Worm (Caenorhabditis elegans) whole organism, midembryonic: ENCODE measurements around the gene K02E11.5.
"Not testable (repeated sequence)": the region's sequence is repeated elsewhere in the genome, so short reads cannot be mapped to it uniquely, and the experiment has no call there.

Experiments
- T22C8.4 ChIP-seq: fragments of 200-800 bp; sonication (Bioruptor generic); IDR thresholded peaks from 2 replicates; pipeline ENCODE4 v1.3.6; 2022; ENCODE audit warnings: missing genetic modification characterization, missing compliant biosample characterization
- cog-1 ChIP-seq: sonication (generic microtip); optimal IDR thresholded peaks from 2 replicates; lab custom pipeline; 2016; ENCODE audit warnings: missing genetic modification characterization, missing compliant biosample characterization
- flt-1 ChIP-seq: fragments of 200-800 bp; sonication (Bioruptor generic); IDR thresholded peaks from 2 replicates; pipeline ENCODE4 v1.3.6; 2022; ENCODE audit warnings: missing genetic modification characterization, missing compliant biosample characterization
- klf-2 ChIP-seq: fragments of 200-800 bp; sonication (Bioruptor generic); conservative IDR thresholded peaks from 2 replicates; pipeline ENCODE4 v1.3.6; 2022; ENCODE audit warnings: missing genetic modification reagents, missing genetic modification characterization, missing compliant biosample characterization
- med-1 ChIP-seq: sonication (generic microtip); optimal IDR thresholded peaks from 2 replicates; lab custom pipeline; 2017; ENCODE audit warnings: missing genetic modification characterization, mild to moderate bottlenecking, missing compliant biosample characterization, antibody characterized with exemption, missing genetic modification reagents; ENCODE audit not compliant: insufficient read depth
- ref-1 ChIP-seq: fragments of 200-800 bp; sonication (Bioruptor generic); conservative IDR thresholded peaks from 2 replicates; pipeline ENCODE4 v1.3.6; 2022; ENCODE audit warnings: missing genetic modification reagents, missing genetic modification characterization, missing compliant biosample characterization
- tab-1 ChIP-seq: fragments of 200-800 bp; sonication (Bioruptor generic); IDR thresholded peaks from 2 replicates; pipeline ENCODE4 v1.3.6; 2022; ENCODE audit warnings: missing genetic modification characterization, missing compliant biosample characterization
- ztf-23 ChIP-seq: fragments of 200-800 bp; sonication (Bioruptor generic); IDR thresholded peaks from 2 replicates; pipeline ENCODE4 v1.3.6; 2022; ENCODE audit warnings: missing genetic modification reagents, missing genetic modification characterization, missing compliant biosample characterization
- ztf-29 ChIP-seq: fragments of 200-800 bp; sonication (Bioruptor generic); IDR thresholded peaks from 2 replicates; pipeline ENCODE4 v1.3.6; 2022; ENCODE audit warnings: missing genetic modification reagents, missing genetic modification characterization, missing compliant biosample characterization

K02E11.5 gene

DNA sequence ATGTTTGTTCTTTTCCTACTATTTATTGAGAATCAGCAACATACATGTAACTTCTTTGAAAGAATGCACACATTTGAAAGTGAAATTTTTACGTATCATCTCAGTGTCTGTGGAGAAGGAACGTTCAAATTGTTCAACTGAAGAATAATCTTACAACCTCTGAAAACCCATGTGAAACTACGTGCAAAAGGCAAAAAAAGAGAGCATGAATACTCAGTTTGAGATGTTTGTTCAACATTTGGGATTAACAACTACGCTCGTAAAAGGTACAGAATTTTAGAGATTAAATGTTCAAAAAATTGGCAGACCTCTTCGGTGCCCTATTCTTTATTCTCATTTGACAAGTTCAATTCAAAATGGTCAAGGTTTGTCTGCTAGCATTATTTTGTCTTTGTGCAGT is at the start of gene K02E11.5:
Gene K02E11.5 (plus strand): TSS at position 301 of the 400 bp plus-strand sequence.
- TF ChIP-seq tab-1 (GFP tag; lab: Robert Waterston, UW) (no peak), flt-1 (GFP tag; lab: Robert Waterston, UW) (no peak), ztf-29 (GFP tag; lab: Robert Waterston, UW) (no peak), cog-1 (no peak), ref-1 (no peak)

DNA sequence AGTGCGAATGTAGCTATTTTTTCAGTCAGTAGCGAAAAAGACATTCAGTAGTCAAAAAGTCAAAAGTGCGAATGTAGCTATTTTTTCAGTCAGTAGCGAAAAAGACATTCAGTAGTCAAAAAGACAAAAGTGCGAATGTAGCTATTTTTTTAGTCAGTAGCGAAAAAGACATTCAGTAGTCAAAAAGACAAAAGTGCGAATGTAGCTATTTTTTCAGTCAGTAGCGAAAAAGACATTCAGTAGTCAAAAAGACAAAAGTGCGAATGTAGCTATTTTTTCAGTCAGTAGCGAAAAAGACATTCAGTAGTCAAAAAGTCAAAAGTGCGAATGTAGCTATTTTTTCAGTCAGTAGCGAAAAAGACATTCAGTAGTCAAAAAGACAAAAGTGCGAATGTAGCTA is 46.9 kb upstream of the K02E11.5 start, which contains the start of gene T16A9.3:
Gene T16A9.3 (plus strand): TSS at position 301 of the 400 bp plus-strand sequence.
- TF ChIP-seq ref-1; T22C8.4 (GFP tag; lab: Robert Waterston, UW); ztf-29 (GFP tag; lab: Robert Waterston, UW): not testable (repeated sequence)

DNA sequence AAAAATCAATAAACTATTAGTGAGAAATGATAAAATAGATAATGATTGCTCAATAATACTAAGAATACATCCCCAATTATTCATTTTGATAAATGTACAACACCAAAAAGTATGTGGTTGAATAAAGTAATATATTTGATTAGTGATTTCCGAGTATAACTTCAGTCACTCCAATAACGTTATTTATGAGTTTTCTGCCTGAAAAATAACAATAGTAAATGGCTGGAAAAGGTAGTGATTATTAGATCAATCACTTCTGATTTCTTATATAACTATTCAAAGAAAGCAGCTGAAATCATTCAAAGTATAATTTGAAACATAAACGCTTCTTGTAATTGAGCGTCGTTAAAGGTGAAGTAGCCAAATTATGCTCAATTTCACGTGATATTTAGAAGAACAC is 41.4 kb upstream of the K02E11.5 start, which contains the start of gene str-230:
Gene str-230 (minus strand): TSS at position 101 of the 400 bp plus-strand sequence.
- no peak for TF ChIP-seq ref-1
- TF ChIP-seq ztf-29 (GFP tag; lab: Robert Waterston, UW): no peak
- TF ChIP-seq ztf-23 (GFP tag; lab: Robert Waterston, UW): no peak
- TF ChIP-seq flt-1 (GFP tag; lab: Robert Waterston, UW): no peak
- no peak for TF ChIP-seq klf-2 (GFP tag; lab: Robert Waterston, UW)
- TF ChIP-seq cog-1: no peak
- no peak for TF ChIP-seq T22C8.4 (GFP tag; lab: Robert Waterston, UW)
- no peak for TF ChIP-seq med-1 (GFP tag; lab: Kevin White, UChicago)
- TF ChIP-seq tab-1 (GFP tag; lab: Robert Waterston, UW): no peak

DNA sequence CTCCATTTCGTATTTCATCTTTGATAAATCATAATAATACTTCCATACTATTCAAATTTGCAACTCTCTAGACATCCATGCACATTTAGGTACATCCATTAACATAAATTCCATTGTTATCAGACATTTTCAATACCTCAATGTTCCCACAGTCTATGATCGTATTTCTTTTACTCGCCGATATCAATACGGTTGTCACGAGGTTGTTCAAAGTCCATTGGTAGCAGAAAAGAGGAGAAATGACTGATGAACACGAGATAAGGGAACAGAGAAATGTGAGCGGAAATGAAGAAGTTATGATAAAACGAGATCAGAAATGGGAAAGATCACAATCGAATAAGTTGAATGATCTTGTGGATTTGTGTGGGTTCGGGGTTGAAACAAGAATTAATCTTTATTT is 39.3 kb upstream of the K02E11.5 start:
- TF ChIP-seq ztf-29 (GFP tag; lab: Robert Waterston, UW): no peak
- TF ChIP-seq cog-1: no peak
- TF ChIP-seq ref-1: no peak
- TF ChIP-seq klf-2 (GFP tag; lab: Robert Waterston, UW): no peak

DNA sequence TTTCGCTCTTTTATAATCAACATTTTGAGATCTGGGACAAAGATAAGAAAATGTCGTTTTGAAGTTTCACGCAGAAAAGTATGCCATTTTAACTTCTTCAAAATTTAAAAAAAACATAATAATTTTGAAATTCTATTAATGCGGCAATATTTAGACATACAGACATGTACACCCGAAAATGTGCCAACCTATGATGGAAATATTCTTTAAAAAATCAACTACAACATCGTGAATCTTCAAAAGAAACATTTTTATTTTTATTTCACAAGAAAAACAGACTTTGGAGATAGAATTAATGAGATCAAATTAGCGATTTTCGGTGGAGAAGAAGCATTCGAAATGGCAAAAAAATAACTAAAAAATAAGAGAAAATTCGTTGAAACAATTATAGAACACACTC is 37.0 kb upstream of the K02E11.5 start, which contains the start of gene T16A9.5:
Gene T16A9.5 (minus strand): TSS at position 101 of the 400 bp plus-strand sequence.
- TF ChIP-seq T22C8.4 (GFP tag; lab: Robert Waterston, UW): no peak
- no peak for TF ChIP-seq flt-1 (GFP tag; lab: Robert Waterston, UW)
- TF ChIP-seq tab-1 (GFP tag; lab: Robert Waterston, UW): no peak
- no peak for TF ChIP-seq ztf-23 (GFP tag; lab: Robert Waterston, UW)
- no peak for TF ChIP-seq ztf-29 (GFP tag; lab: Robert Waterston, UW)
- no peak for TF ChIP-seq klf-2 (GFP tag; lab: Robert Waterston, UW)
- no peak for TF ChIP-seq cog-1
- no peak for TF ChIP-seq ref-1

DNA sequence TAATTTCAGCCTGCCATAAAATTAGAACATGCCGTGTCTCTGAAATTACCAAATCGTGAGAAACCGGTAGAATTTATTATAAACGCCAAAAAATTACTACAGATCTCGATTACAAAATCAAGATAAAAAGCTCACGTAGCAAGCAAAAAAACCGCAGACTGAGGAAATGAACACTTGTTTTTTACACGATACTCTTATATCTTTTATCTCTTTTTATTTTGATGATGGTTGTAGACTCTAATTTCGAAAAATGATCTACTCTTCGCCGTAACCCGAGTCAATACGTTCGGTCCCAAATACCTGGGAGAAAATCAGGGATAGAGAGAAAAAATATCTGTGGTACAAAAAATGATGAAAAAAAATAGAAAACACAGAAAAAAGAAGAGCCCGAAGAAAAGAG is 29.0 kb upstream of the K02E11.5 start:
- no peak for TF ChIP-seq ztf-23 (GFP tag; lab: Robert Waterston, UW)
- no peak for TF ChIP-seq tab-1 (GFP tag; lab: Robert Waterston, UW)

DNA sequence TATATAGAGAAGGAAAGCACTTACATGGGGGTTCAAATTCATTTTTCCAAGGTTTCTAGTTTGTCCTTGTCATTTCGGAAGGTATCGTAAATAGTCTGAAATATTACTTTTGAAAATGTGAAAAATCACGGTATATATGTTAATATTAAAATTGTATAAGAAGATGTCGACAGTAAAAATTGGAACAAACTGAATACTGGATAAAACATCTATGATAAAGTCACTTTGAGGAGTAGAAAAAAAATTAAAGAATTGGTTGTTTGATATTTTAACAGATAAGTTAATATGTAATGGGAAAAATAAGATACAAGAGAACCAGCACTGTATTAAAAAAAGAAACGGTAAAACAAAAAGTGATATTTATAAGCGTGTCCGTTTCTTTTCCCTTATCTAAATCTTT is 25.8 kb upstream of the K02E11.5 start, which contains the start of gene nep-21:
Gene nep-21 (minus strand): TSS at position 101 of the 400 bp plus-strand sequence.
- no peak for TF ChIP-seq med-1 (GFP tag; lab: Kevin White, UChicago)
- TF ChIP-seq cog-1: no peak
- TF ChIP-seq ztf-29 (GFP tag; lab: Robert Waterston, UW): no peak
- no peak for TF ChIP-seq ztf-23 (GFP tag; lab: Robert Waterston, UW)
- no peak for TF ChIP-seq flt-1 (GFP tag; lab: Robert Waterston, UW)

DNA sequence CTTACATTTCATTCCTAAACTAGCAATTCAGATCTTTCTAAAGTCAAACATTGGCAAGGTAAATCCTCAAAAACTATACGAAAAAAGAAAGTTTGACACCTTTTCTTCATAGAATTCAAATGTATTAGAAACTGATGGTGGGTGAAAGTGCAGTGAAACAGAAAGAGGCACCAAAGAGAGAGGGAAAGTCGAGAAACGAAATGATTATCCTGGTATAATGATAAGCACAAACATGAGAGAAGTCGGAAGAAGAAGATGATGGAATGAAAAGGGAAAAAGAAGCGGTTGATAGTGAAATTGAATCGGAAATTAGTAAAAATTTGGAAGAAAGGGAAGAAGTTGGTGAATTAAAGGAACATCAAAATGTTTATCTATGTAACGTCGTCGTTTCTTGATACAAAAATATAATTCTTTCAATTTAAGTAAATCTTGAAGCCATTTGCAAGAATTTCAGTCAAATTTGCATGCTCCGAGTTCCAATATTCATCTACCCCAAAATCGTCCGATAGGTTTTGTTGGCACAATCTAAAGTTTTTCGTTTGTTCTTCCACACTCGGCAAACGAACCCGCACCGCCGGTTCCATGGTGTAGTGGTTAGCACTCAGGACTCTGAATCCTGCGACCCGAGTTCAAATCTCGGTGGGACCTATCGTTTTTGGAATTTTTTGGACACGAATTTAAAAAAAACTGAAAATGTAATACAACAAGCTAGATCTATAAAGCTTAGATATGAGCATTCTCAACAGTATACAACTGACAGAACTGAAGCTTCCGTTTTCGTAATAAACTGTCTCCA is 21.1 kb upstream of the K02E11.5 start:
- no peak for TF ChIP-seq med-1 (GFP tag; lab: Kevin White, UChicago)
- 0 out of 2 replicates have a peak, but pooled peaks have one; percentile 8 for TF ChIP-seq ztf-23 (GFP tag; lab: Robert Waterston, UW)

DNA sequence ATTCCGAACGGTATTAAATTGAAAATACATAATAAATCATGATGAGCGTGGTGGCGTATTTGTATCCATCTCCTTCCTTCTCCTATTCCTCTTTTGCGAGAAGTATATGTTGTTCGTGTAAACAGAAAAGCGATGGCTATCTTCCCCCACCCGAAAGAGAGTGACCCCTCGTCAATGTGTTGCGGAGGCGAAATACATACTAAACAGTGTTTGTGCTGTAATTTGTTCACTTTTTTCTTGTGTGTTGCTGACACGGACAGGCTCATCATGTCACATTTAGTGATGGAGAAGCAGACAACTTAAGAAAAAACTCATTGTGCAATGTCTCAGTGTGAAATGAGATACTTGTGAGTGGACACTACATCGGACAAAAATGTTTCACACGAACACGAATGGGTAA is 20.5 kb upstream of the K02E11.5 start:
- no peak for TF ChIP-seq med-1 (GFP tag; lab: Kevin White, UChicago)
- TF ChIP-seq klf-2 (GFP tag; lab: Robert Waterston, UW): no peak
- no peak for TF ChIP-seq T22C8.4 (GFP tag; lab: Robert Waterston, UW)
- no peak for TF ChIP-seq cog-1
- TF ChIP-seq ref-1: no peak
- no peak for TF ChIP-seq tab-1 (GFP tag; lab: Robert Waterston, UW)
- no peak for TF ChIP-seq flt-1 (GFP tag; lab: Robert Waterston, UW)
- no peak for TF ChIP-seq ztf-23 (GFP tag; lab: Robert Waterston, UW)
- TF ChIP-seq ztf-29 (GFP tag; lab: Robert Waterston, UW): no peak

DNA sequence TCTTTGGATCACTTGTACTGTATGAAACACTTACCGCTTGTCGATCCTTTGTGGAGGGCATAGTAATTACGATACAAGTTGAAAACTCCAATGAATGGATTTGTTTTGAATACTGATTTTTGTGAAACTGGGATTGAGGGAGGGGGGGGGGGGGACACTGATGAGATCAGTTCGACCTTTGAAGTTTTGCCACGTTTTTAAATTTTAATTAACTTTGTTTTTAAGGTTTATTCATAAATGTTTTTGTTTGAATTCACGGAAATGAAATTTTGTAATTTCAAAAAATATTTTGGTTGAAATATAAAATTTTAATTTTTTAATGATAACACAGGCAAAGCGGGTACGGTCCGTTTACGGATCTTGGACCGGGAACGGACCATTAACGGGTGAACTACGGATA is 16.2 kb upstream of the K02E11.5 start, which contains the start of gene ent-3:
Gene ent-3 (minus strand): TSS at position 101 of the 400 bp plus-strand sequence.
- no peak for TF ChIP-seq ref-1
- no peak for TF ChIP-seq ztf-23 (GFP tag; lab: Robert Waterston, UW)
- no peak for TF ChIP-seq flt-1 (GFP tag; lab: Robert Waterston, UW)
- TF ChIP-seq cog-1: no peak
- TF ChIP-seq klf-2 (GFP tag; lab: Robert Waterston, UW): no peak
- TF ChIP-seq tab-1 (GFP tag; lab: Robert Waterston, UW): no peak
- no peak for TF ChIP-seq ztf-29 (GFP tag; lab: Robert Waterston, UW)
- no peak for TF ChIP-seq T22C8.4 (GFP tag; lab: Robert Waterston, UW)
- TF ChIP-seq med-1 (GFP tag; lab: Kevin White, UChicago): no peak
